Worm (Caenorhabditis elegans): ENCODE results near the gene C03B1.14.
A peak's percentile ranks its signal among the peaks of the same experiment; 100 is the strongest.

C03B1.14 gene

ce11 chrX:6378363-6378762 lies 17.8 kb upstream of the C03B1.14 start (continued):
- TF ChIP-seq ceh-8 (GFP tag; optimal IDR thresholded peaks at IDR 0.05) = no peak

ce11 chrX:6377634-6378288 lies 17.2 kb upstream of the C03B1.14 start, which contains the start of gene lmp-1:
lmp-1 (minus strand) TSS chrX:6377684.
- no peak for TF ChIP-seq xbp-1 (tag; optimal IDR thresholded peaks at IDR 0.05)
- TF ChIP-seq lir-3 (tag; optimal IDR thresholded peaks at IDR 0.05; ENCODE audit: poor library complexity) = no peak
- no peak for TF ChIP-seq efl-1 (optimal IDR thresholded peaks at IDR 0.05)
- TF ChIP-seq efl-1 (GFP tag; optimal IDR thresholded peaks at IDR 0.05 in 1 of 2) = peak in 1 of 2 experiments; percentile 65
- peak; percentile 34 for TF ChIP-seq elt-2 (tag; optimal IDR thresholded peaks at IDR 0.05)

- TF ChIP-seq efl-1 (optimal IDR thresholded peaks at IDR 0.05) = no peak
- TF ChIP-seq efl-1 (GFP tag; optimal IDR thresholded peaks at IDR 0.05 in 1 of 2) = peak in 1 of 2 experiments; percentile 42
- TF ChIP-seq snu-23 (GFP tag; optimal IDR thresholded peaks at IDR 0.05) = no peak
Measured at ce11 chrX:6374451-6374850, 13.9 kb upstream of the C03B1.14 start, which contains the start of gene C03B1.1. C03B1.1 (plus strand) TSS chrX:6374751.

ce11 chrX:6373348-6373747 lies 12.8 kb upstream of the C03B1.14 start, which contains the start of gene C03B1.17:
C03B1.17 (plus strand) TSS chrX:6373648.
- TF ChIP-seq nhr-19 (GFP tag; conservative IDR thresholded peaks at IDR 0.05) (no peak), tlp-1 (tag; optimal IDR thresholded peaks at IDR 0.05) (no peak), ceh-90 (tag; optimal IDR thresholded peaks at IDR 0.05) (no peak), ceh-8 (GFP tag; optimal IDR thresholded peaks at IDR 0.05) (no peak), grh-1 (GFP tag; IDR thresholded peaks at IDR 0.05) (no peak), hlh-4 (tag; optimal IDR thresholded peaks at IDR 0.05) (no peak), lir-3 (tag; optimal IDR thresholded peaks at IDR 0.05; ENCODE audit: poor library complexity) (no peak), ztf-11 (tag; optimal IDR thresholded peaks at IDR 0.05) (no peak), zag-1 (tag; optimal IDR thresholded peaks at IDR 0.05) (no peak), unc-130 (tag; optimal IDR thresholded peaks at IDR 0.05) (no peak), nhr-76 (tag; optimal IDR thresholded peaks at IDR 0.05) (no peak), nhr-84 (tag; optimal IDR thresholded peaks at IDR 0.05) (no peak), ceh-82 (tag; optimal IDR thresholded peaks at IDR 0.05) (no peak), ceh-88 (GFP tag; IDR thresholded peaks at IDR 0.05) (no peak), blmp-1 (tag; optimal IDR thresholded peaks at IDR 0.05) (no peak), vab-15 (tag; optimal IDR thresholded peaks at IDR 0.05) (no peak), lin-14 (GFP tag; optimal IDR thresholded peaks at IDR 0.05) (no peak), sox-4 (tag; optimal IDR thresholded peaks at IDR 0.05) (no peak)

ce11 chrX:6371192-6372116 lies 10.9 kb upstream of the C03B1.14 start:
- TF ChIP-seq unc-130 (tag; optimal IDR thresholded peaks at IDR 0.05) (peak; percentile 41), fos-1 (tag; optimal IDR thresholded peaks at IDR 0.05) (no peak), tbx-2 (tag; optimal IDR thresholded peaks at IDR 0.05) (peak; percentile 41), fkh-4 (tag; optimal IDR thresholded peaks at IDR 0.05; ENCODE audit: borderline replicate concordance) (no peak), lsy-2 (tag; optimal IDR thresholded peaks at IDR 0.05) (peak; percentile 24 to 51), C16A3.4 (tag; optimal IDR thresholded peaks at IDR 0.05) (peak; percentile 42), lin-14 (GFP tag; optimal IDR thresholded peaks at IDR 0.05) (peak; percentile 63), lin-35 (GFP tag; optimal IDR thresholded peaks at IDR 0.05) (peak in 1 of 2 experiments; percentile 67), egl-27 (tag; optimal IDR thresholded peaks at IDR 0.05) (no peak), nhr-19 (GFP tag; conservative IDR thresholded peaks at IDR 0.05) (peak; percentile 58), nhr-84 (tag; optimal IDR thresholded peaks at IDR 0.05) (no peak), ceh-82 (tag; optimal IDR thresholded peaks at IDR 0.05) (peak; percentile 21 to 30 (median 25)), aha-1 (tag; optimal IDR thresholded peaks at IDR 0.05) (no peak), nhr-71 (tag; optimal IDR thresholded peaks at IDR 0.05) (peak; percentile 73), dsc-1 (tag; optimal IDR thresholded peaks at IDR 0.05) (peak; percentile 78), nhr-76 (tag; optimal IDR thresholded peaks at IDR 0.05) (no peak), vab-15 (tag; optimal IDR thresholded peaks at IDR 0.05) (no peak), mep-1 (tag; optimal IDR thresholded peaks at IDR 0.05) (peak; percentile 46), snu-23 (GFP tag; optimal IDR thresholded peaks at IDR 0.05) (peak; percentile 75), ceh-63 (GFP tag; optimal IDR thresholded peaks at IDR 0.05) (no peak), sox-4 (tag; optimal IDR thresholded peaks at IDR 0.05) (peak; percentile 21), alr-1 (tag; optimal IDR thresholded peaks at IDR 0.05; ENCODE audit: borderline replicate concordance) (no peak), sup-37 (GFP tag; optimal IDR thresholded peaks at IDR 0.05) (no peak), F16B12.6 (tag; optimal IDR thresholded peaks at IDR 0.05) (no peak), isw-1 (GFP tag; IDR thresholded peaks at IDR 0.05) (no peak), elt-3 (tag; optimal IDR thresholded peaks at IDR 0.05) (peak in 1 of 6 experiments; percentile 60)

Data from whole organism, L1 larva.